Worm (Caenorhabditis elegans) whole organism, L2 larva: ENCODE data around the gene B0563.7.

ENCODE experiments used
- blmp-1 ChIP-seq: sonication (generic microtip); optimal IDR thresholded peaks from 2 replicates; lab custom pipeline; 2017; ENCODE audit warnings: missing genetic modification characterization, mild to moderate bottlenecking, missing compliant biosample characterization, antibody characterized with exemption, moderate library complexity; ENCODE audit not compliant: insufficient read depth
- fos-1 ChIP-seq: fragments of 150-350 bp; optimal IDR thresholded peaks from 2 replicates; lab custom pipeline; 2014; ENCODE audit warnings: missing biosample characterization, missing genetic modification characterization
- gmeb-1 ChIP-seq: fragments of 150-350 bp; optimal IDR thresholded peaks from 2 replicates; lab custom pipeline; 2014; ENCODE audit warnings: missing biosample characterization, missing genetic modification characterization
- lin-11 ChIP-seq: fragments of 150-350 bp; sonication (generic microtip); optimal IDR thresholded peaks from 2 replicates; lab custom pipeline; 2014; ENCODE audit warnings: missing biosample characterization, missing genetic modification characterization, inconsistent platforms, mixed read lengths
- lsy-2 ChIP-seq, 2 experiments: fragments of 150-350 bp in 1 of 2; sonication (generic microtip) in 1 of 2; optimal IDR thresholded peaks; 2 replicates each; lab custom pipeline; 2014 to 2017; ENCODE audit warnings: missing biosample characterization in 2 of 2, missing genetic modification characterization in 2 of 2
- nhr-23 ChIP-seq: fragments of 150-350 bp; optimal IDR thresholded peaks from 2 replicates; lab custom pipeline; 2014; ENCODE audit warnings: missing biosample characterization, missing genetic modification reagents, missing genetic modification characterization
- nhr-237 ChIP-seq: fragments of 150-350 bp; optimal IDR thresholded peaks from 2 replicates; lab custom pipeline; 2014; ENCODE audit warnings: missing biosample characterization, missing genetic modification characterization
- nhr-25 ChIP-seq: fragments of 150-350 bp; sonication (generic microtip); optimal IDR thresholded peaks from 3 replicates; lab custom pipeline; 2014; ENCODE audit warnings: missing biosample characterization, missing genetic modification characterization
- unc-39 ChIP-seq: fragments of 150-350 bp; optimal IDR thresholded peaks from 2 replicates; lab custom pipeline; 2014; ENCODE audit warnings: missing biosample characterization, missing genetic modification characterization
- ztf-11 ChIP-seq: sonication (generic microtip); optimal IDR thresholded peaks from 2 replicates; lab custom pipeline; 2017; ENCODE audit warnings: missing biosample characterization, missing genetic modification characterization

ce11 chrX:9168239-9168638 lies 14.1 kb upstream of the B0563.7 start, which contains the start of gene B0563.9:
- no peak for TF ChIP-seq fos-1 (tag; lab: Kevin White, UChicago)
- TF ChIP-seq lsy-2 (tag; optimal IDR thresholded peaks at IDR 0.05; lab: Kevin White, UChicago): no peak
- TF ChIP-seq nhr-237 (tag; lab: Kevin White, UChicago): no peak
- TF ChIP-seq gmeb-1 (tag; lab: Kevin White, UChicago): no peak
- TF ChIP-seq blmp-1: no peak
- no peak for TF ChIP-seq nhr-23 (tag; lab: Kevin White, UChicago)
- TF ChIP-seq ztf-11 (tag; lab: Kevin White, UChicago): no peak
- no peak for TF ChIP-seq unc-39
- TF ChIP-seq nhr-25 (tag; lab: Kevin White, UChicago): no peak
- TF ChIP-seq lin-11 (tag; lab: Kevin White, UChicago): no peak
